Fruit fly (Drosophila melanogaster) whole organism, wandering third instar larva: ENCODE measurements around the gene gudu.

Source experiments
- Abd-B ChIP-seq: fragments of >200 bp; optimal IDR thresholded peaks from 2 replicates; lab custom pipeline; 2017; ENCODE audit warnings: missing biosample characterization, missing genetic modification characterization
- CG9705 ChIP-seq: fragments of 200-800 bp; sonication (Bioruptor generic); optimal IDR thresholded peaks from 2 replicates; lab custom pipeline; 2018; ENCODE audit warnings: missing biosample characterization, mild to moderate bottlenecking, missing genetic modification characterization
- CrebA ChIP-seq: fragments of 200-800 bp; sonication (Bioruptor generic); optimal IDR thresholded peaks from 2 replicates; lab custom pipeline; 2016; ENCODE audit warnings: missing biosample characterization, mild to moderate bottlenecking, missing genetic modification characterization, borderline replicate concordance
- Dfd ChIP-seq: fragments of >200 bp; optimal IDR thresholded peaks from 2 replicates; lab custom pipeline; 2017; ENCODE audit warnings: missing biosample characterization, missing genetic modification characterization
- Dif ChIP-seq: fragments of 200-275, 200-300 bp; sonication (Bioruptor generic); optimal IDR thresholded peaks from 2 replicates; lab custom pipeline; 2018; ENCODE audit warnings: missing biosample characterization, missing genetic modification characterization; ENCODE audit not compliant: partially characterized antibody
- GATAd ChIP-seq: sonication (Bioruptor generic); optimal IDR thresholded peaks from 2 replicates; lab custom pipeline; 2016; ENCODE audit warnings: missing biosample characterization, missing genetic modification characterization
- Hnf4 ChIP-seq: fragments of 200-800 bp; sonication (Bioruptor generic); optimal IDR thresholded peaks from 2 replicates; lab custom pipeline; 2016; ENCODE audit warnings: missing biosample characterization, mild to moderate bottlenecking, missing genetic modification characterization
- Hr83 ChIP-seq: fragments of 200-300 bp; sonication (Bioruptor generic); optimal IDR thresholded peaks from 2 replicates; lab custom pipeline; 2016; ENCODE audit warnings: missing biosample characterization, mild to moderate bottlenecking, missing genetic modification characterization, moderate library complexity; ENCODE audit not compliant: poor library complexity, severe bottlenecking
- Jra ChIP-seq: sonication (Bioruptor generic); optimal IDR thresholded peaks from 2 replicates; lab custom pipeline; 2016; ENCODE audit warnings: missing biosample characterization, missing genetic modification characterization
- Mio ChIP-seq: sonication (Bioruptor generic); optimal IDR thresholded peaks from 2 replicates; lab custom pipeline; 2016; ENCODE audit warnings: missing biosample characterization, missing genetic modification characterization
- Myc ChIP-seq: fragments of >200 bp; optimal IDR thresholded peaks from 2 replicates; lab custom pipeline; 2017
- N ChIP-seq: fragments of >200 bp; optimal IDR thresholded peaks from 2 replicates; lab custom pipeline; 2018; ENCODE audit warnings: missing biosample characterization, missing external identifiers, missing genetic modification characterization
- OdsH ChIP-seq: fragments of 200-800 bp; sonication (Bioruptor generic); optimal IDR thresholded peaks from 2 replicates; lab custom pipeline; 2016; ENCODE audit warnings: missing biosample characterization, mild to moderate bottlenecking, missing genetic modification characterization
- Rel ChIP-seq, 2 experiments: fragments of 200-800 bp; sonication (Bioruptor generic) in 1 of 2; optimal IDR thresholded peaks; 2 replicates in 1 of 2; 3 replicates in 1 of 2; lab custom pipeline; 2016 to 2019; ENCODE audit warnings: mild to moderate bottlenecking in 2 of 2, missing biosample characterization in 2 of 2, missing genetic modification characterization in 2 of 2, moderate library complexity in 1 of 2
- Sp1 ChIP-seq: fragments of 200-800 bp; sonication (Bioruptor generic); optimal IDR thresholded peaks from 3 replicates; lab custom pipeline; 2019; ENCODE audit warnings: missing biosample characterization, mild to moderate bottlenecking, missing genetic modification characterization, moderate library complexity
- Vsx2 ChIP-seq: fragments of 200-300, 225-300 bp; sonication (Bioruptor generic); optimal IDR thresholded peaks from 2 replicates; lab custom pipeline; 2018; ENCODE audit warnings: missing biosample characterization, missing genetic modification characterization; ENCODE audit not compliant: partially characterized antibody
- br ChIP-seq: fragments of 200-800 bp; sonication (Bioruptor generic); optimal IDR thresholded peaks from 2 replicates; lab custom pipeline; 2016; ENCODE audit warnings: missing biosample characterization, missing genetic modification characterization
- brk ChIP-seq: fragments of 200-800 bp; sonication (Bioruptor generic); optimal IDR thresholded peaks from 2 replicates; lab custom pipeline; 2016; ENCODE audit warnings: missing biosample characterization, mild to moderate bottlenecking, missing genetic modification characterization
- dl ChIP-seq, 2 experiments: fragments of 175-275, 200-275 bp in 1 of 2; fragments of 200-275 bp in 1 of 2; sonication (Bioruptor generic); optimal IDR thresholded peaks; lab custom pipeline; 2018; ENCODE audit warnings: mild to moderate bottlenecking in 2 of 2, missing biosample characterization in 2 of 2, missing genetic modification characterization in 2 of 2, moderate library complexity in 2 of 2; ENCODE audit not compliant: partially characterized antibody in 2 of 2, insufficient read depth in 1 of 2
- dmrt93B ChIP-seq: fragments of 200-800 bp; sonication (Bioruptor generic); optimal IDR thresholded peaks from 2 replicates; lab custom pipeline; 2018; ENCODE audit warnings: missing biosample characterization, mild to moderate bottlenecking, missing genetic modification characterization
- dsf ChIP-seq: sonication (Bioruptor generic); optimal IDR thresholded peaks from 2 replicates; lab custom pipeline; 2016; ENCODE audit warnings: missing biosample characterization, missing genetic modification characterization, borderline replicate concordance
- ey ChIP-seq: fragments of 200-800 bp; sonication (Bioruptor generic); optimal IDR thresholded peaks from 2 replicates; lab custom pipeline; 2016; ENCODE audit warnings: missing biosample characterization, missing genetic modification characterization
- foxo ChIP-seq, 2 experiments: fragments of 200-800 bp; sonication (Bioruptor generic); optimal IDR thresholded peaks; 2 replicates in 1 of 2; 3 replicates in 1 of 2; lab custom pipeline; 2016 to 2017; ENCODE audit warnings: missing biosample characterization in 2 of 2, missing genetic modification characterization in 2 of 2
- fru ChIP-seq: fragments of 200-800 bp; sonication (Bioruptor generic); optimal IDR thresholded peaks from 3 replicates; lab custom pipeline; 2016; ENCODE audit warnings: missing biosample characterization, mild to moderate bottlenecking, missing genetic modification characterization
- h ChIP-seq: fragments of 200-800 bp; sonication (Bioruptor generic); optimal IDR thresholded peaks from 3 replicates; lab custom pipeline; 2016; ENCODE audit warnings: missing biosample characterization, mild to moderate bottlenecking, missing genetic modification characterization
- jim ChIP-seq: fragments of 175-275, 200-325 bp; sonication (Bioruptor generic); optimal IDR thresholded peaks from 2 replicates; lab custom pipeline; 2016; ENCODE audit warnings: missing biosample characterization, mild to moderate bottlenecking, missing genetic modification characterization
- lola ChIP-seq: fragments of >200 bp; optimal IDR thresholded peaks from 2 replicates; lab custom pipeline; 2017; ENCODE audit warnings: missing biosample characterization, missing genetic modification characterization
- psq ChIP-seq: fragments of 200-800 bp; sonication (Bioruptor generic); optimal IDR thresholded peaks from 3 replicates; lab custom pipeline; 2017; ENCODE audit warnings: missing biosample characterization, mild to moderate bottlenecking, missing genetic modification characterization, moderate library complexity
- rgr ChIP-seq: fragments of 200-800 bp; sonication (Bioruptor generic); optimal IDR thresholded peaks from 3 replicates; lab custom pipeline; 2016; ENCODE audit warnings: missing biosample characterization, mild to moderate bottlenecking, missing genetic modification characterization
- sage ChIP-seq: fragments of 200-800 bp; sonication (Bioruptor generic); optimal IDR thresholded peaks from 2 replicates; lab custom pipeline; 2016; ENCODE audit warnings: missing biosample characterization, mild to moderate bottlenecking, missing genetic modification characterization
- tai ChIP-seq: sonication (Bioruptor generic); optimal IDR thresholded peaks from 2 replicates; lab custom pipeline; 2016; ENCODE audit warnings: missing biosample characterization, missing genetic modification characterization
- usp ChIP-seq: fragments of >200 bp; optimal IDR thresholded peaks from 2 replicates; lab custom pipeline; 2017; ENCODE audit warnings: missing biosample characterization, missing genetic modification characterization
- woc ChIP-seq: sonication (Bioruptor generic); optimal IDR thresholded peaks from 2 replicates; lab custom pipeline; 2016; ENCODE audit warnings: missing biosample characterization, mild to moderate bottlenecking, missing genetic modification characterization

gudu gene

dm6 chr2L:7430313-7430712 lies 42.0 kb downstream of the gudu start:
- TF ChIP-seq ey (GFP tag; lab: Kevin White, UChicago) (no peak), fru (no peak), jim (no peak), dl (GFP tag; optimal IDR thresholded peaks at IDR 0.05; lab: Kevin White, UChicago; ENCODE audit: insufficient read depth in 1 of 2, partially characterized antibody in 2 of 2) (no peak), Sp1 (no peak), Hr83 (GFP tag; lab: Kevin White, UChicago) (no peak), lola (GFP tag; lab: Kevin White, UChicago) (no peak), N (GFP tag; lab: Kevin White, UChicago) (no peak), GATAd (no peak), Vsx2 (GFP tag; lab: Kevin White, UChicago) (no peak), Dfd (no peak), rgr (no peak), foxo (GFP tag; optimal IDR thresholded peaks at IDR 0.05; lab: Kevin White, UChicago) (no peak), br (GFP tag; lab: Kevin White, UChicago) (no peak)

DNA sequence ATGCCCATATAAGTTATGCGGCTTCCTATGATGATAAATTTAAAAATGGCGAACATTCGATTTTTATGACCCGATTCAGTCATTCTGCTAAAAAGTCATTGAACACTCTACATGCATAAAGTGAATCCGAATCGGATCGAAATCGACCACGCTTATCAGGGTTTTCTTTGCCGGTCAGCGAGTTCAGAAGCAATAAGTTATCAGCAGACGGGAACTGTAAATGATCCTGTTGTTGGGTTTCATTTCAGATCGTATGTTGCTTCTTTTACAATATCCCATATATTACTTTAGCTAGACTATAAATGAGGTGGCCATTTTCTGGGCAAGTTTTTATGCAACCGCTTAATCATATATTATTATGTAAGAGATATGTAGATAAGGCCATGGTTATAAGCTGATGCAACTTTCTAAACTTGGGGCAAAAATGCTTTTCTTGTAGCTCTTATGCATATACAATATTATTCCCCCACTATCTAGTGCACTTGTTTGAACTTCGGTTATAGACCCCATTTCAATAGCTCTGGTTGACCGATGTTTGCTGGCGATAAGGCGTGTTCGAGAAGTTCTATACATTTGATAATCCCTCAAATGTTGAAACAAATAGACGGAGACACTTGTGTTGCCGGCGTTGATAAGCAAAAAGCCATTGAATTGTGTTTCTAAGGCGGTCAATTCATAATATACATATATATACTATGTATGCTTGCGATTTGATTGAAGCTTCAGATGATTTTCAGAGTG lies 43.7 kb downstream of the gudu start:
- TF ChIP-seq sage (no peak), h (GFP tag; lab: Kevin White, UChicago) (no peak), fru (no peak), psq (GFP tag; lab: Kevin White, UChicago) (no peak), Mio (no peak), Sp1 (no peak), Dif (GFP tag; lab: Kevin White, UChicago) (no peak), Vsx2 (GFP tag; lab: Kevin White, UChicago) (no peak), brk (GFP tag; lab: Kevin White, UChicago) (no peak), Jra (no peak), tai (GFP tag; lab: Kevin White, UChicago) (no peak), usp (GFP tag; lab: Kevin White, UChicago) (no peak), CG9705 (GFP tag; lab: Kevin White, UChicago) (no peak)

DNA sequence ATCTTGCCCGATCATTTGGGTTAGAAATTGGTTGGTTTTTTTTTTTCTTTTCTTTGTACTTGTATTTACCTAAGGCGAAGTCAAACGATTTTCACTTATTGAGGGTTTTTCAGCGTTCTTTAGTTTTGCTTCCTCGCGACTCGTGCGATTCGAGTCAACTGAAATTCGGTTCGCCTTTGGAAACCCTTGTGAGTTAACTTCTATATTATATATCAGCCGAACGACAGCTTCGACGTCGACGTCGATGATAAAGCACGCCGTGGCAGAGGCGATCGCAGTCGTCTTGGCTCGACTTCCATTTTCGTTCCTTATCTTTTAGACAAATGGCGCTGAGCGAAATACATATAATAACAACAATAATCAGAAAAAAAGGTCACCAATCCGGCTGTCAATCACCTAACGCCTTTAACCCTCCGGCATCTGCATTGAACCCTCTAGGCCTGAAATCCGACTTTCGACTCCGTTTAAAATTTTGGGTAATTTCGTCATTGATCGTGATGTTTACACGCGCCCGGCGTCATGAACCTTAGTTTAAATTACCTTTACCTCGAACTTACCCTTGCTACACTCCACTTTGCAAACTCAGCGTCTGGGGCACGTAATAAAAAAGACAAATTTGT lies 45.1 kb downstream of the gudu start, which contains the start of gene CG5958:
Gene CG5958, minus strand, starts transcription at position 180 of the 620 bp plus-strand sequence.
- TF ChIP-seq Abd-B (no peak), Myc (lab: Kevin White, UChicago) (no peak), sage (peak; percentile 13), fru (no peak), GATAd (no peak), Vsx2 (GFP tag; lab: Kevin White, UChicago) (no peak), Rel (GFP tag; optimal IDR thresholded peaks at IDR 0.05; lab: Kevin White, UChicago) (no peak), Rel (tag; optimal IDR thresholded peaks at IDR 0.05; lab: Kevin White, UChicago) (peak; percentile 44), OdsH (GFP tag; lab: Kevin White, UChicago) (no peak), jim (no peak), psq (GFP tag; lab: Kevin White, UChicago) (no peak), CrebA (peak; percentile 46), Hnf4 (GFP tag; lab: Kevin White, UChicago) (peak; percentile 52), woc (GFP tag; lab: Kevin White, UChicago) (no peak), dsf (GFP tag; lab: Kevin White, UChicago) (no peak), dmrt93B (no peak), h (GFP tag; lab: Kevin White, UChicago) (peak; percentile 19), br (GFP tag; lab: Kevin White, UChicago) (peak; percentile 8)
